Worm (Caenorhabditis elegans) whole organism, mixed stage, embryonic: ENCODE data around the gene sre-41.

Experiments used
- M03D4.4 ChIP-seq: sonication (generic microtip); optimal IDR thresholded peaks from 2 replicates; lab custom pipeline; 2017; ENCODE audit warnings: mild to moderate bottlenecking, missing genetic modification characterization, missing compliant biosample characterization
- bed-3 ChIP-seq: fragments of 200-800 bp; sonication (Bioruptor generic); optimal IDR thresholded peaks from 3 replicates; lab custom pipeline; 2018; ENCODE audit warnings: mild to moderate bottlenecking, missing genetic modification characterization, moderate library complexity, missing compliant biosample characterization
- blmp-1 ChIP-seq: fragments of 150-350 bp; optimal IDR thresholded peaks from 2 replicates; lab custom pipeline; 2014; ENCODE audit warnings: missing biosample characterization, missing genetic modification characterization
- ceh-39 ChIP-seq: fragments of 150-350 bp; optimal IDR thresholded peaks from 2 replicates; lab custom pipeline; 2014; ENCODE audit warnings: missing biosample characterization, missing genetic modification characterization
- ceh-43 ChIP-seq: fragments of 200-800 bp; sonication (Bioruptor generic); optimal IDR thresholded peaks from 2 replicates; lab custom pipeline; 2018; ENCODE audit warnings: mild to moderate bottlenecking, missing genetic modification characterization, moderate library complexity, missing compliant biosample characterization
- ceh-83 ChIP-seq: fragments of 200-800 bp; sonication (Bioruptor generic); optimal IDR thresholded peaks from 2 replicates; lab custom pipeline; 2018; ENCODE audit warnings: mild to moderate bottlenecking, missing genetic modification characterization, missing compliant biosample characterization
- ces-1 ChIP-seq: fragments of 150-350 bp; optimal IDR thresholded peaks from 2 replicates; lab custom pipeline; 2014; ENCODE audit warnings: missing biosample characterization, missing genetic modification reagents, missing genetic modification characterization
- cnd-1 ChIP-seq: fragments of 200-800 bp; sonication (Bioruptor generic); optimal IDR thresholded peaks from 2 replicates; lab custom pipeline; 2018; ENCODE audit warnings: mild to moderate bottlenecking, missing genetic modification characterization, missing compliant biosample characterization
- drap-1 ChIP-seq: fragments of 200-800 bp; sonication (Bioruptor generic); optimal IDR thresholded peaks from 3 replicates; lab custom pipeline; 2018; ENCODE audit warnings: mild to moderate bottlenecking, missing genetic modification characterization, missing compliant biosample characterization
- elt-1 ChIP-seq: sonication (generic microtip); optimal IDR thresholded peaks from 2 replicates; lab custom pipeline; 2017; ENCODE audit warnings: missing genetic modification characterization, mild to moderate bottlenecking, missing compliant biosample characterization, antibody characterized with exemption, moderate library complexity, borderline replicate concordance; ENCODE audit not compliant: insufficient read depth
- elt-3 ChIP-seq: fragments of 150-350 bp; optimal IDR thresholded peaks from 2 replicates; lab custom pipeline; 2014; ENCODE audit warnings: missing biosample characterization, missing genetic modification characterization
- flh-1 ChIP-seq: fragments of 200-800 bp; sonication (Bioruptor generic); optimal IDR thresholded peaks from 2 replicates; lab custom pipeline; 2018; ENCODE audit warnings: mild to moderate bottlenecking, missing genetic modification characterization, moderate library complexity, missing compliant biosample characterization
- hlh-1 ChIP-seq: fragments of 150-350 bp; optimal IDR thresholded peaks from 2 replicates; lab custom pipeline; 2014; ENCODE audit warnings: missing biosample characterization, missing genetic modification reagents, missing genetic modification characterization
- lin-13 ChIP-seq: fragments of 150-350 bp; optimal IDR thresholded peaks from 2 replicates; lab custom pipeline; 2014; ENCODE audit warnings: missing biosample characterization, missing genetic modification characterization
- lin-32 ChIP-seq: fragments of 200-800 bp; sonication (Bioruptor generic); optimal IDR thresholded peaks from 2 replicates; lab custom pipeline; 2018; ENCODE audit warnings: mild to moderate bottlenecking, missing genetic modification characterization, missing compliant biosample characterization
- lsy-2 ChIP-seq: fragments of 150-350 bp; optimal IDR thresholded peaks from 2 replicates; lab custom pipeline; 2014; ENCODE audit warnings: missing biosample characterization, missing genetic modification characterization
- mab-5 ChIP-seq: fragments of 150-350 bp; optimal IDR thresholded peaks from 2 replicates; lab custom pipeline; 2014; ENCODE audit warnings: missing biosample characterization, missing genetic modification characterization
- mep-1 ChIP-seq: fragments of 150-350 bp; optimal IDR thresholded peaks from 2 replicates; lab custom pipeline; 2017; ENCODE audit warnings: missing biosample characterization, missing genetic modification reagents, missing genetic modification characterization, inconsistent platforms
- mls-2 ChIP-seq: sonication (generic microtip); optimal IDR thresholded peaks from 2 replicates; lab custom pipeline; 2016; ENCODE audit warnings: mild to moderate bottlenecking, missing genetic modification characterization, moderate library complexity, missing compliant biosample characterization
- nhr-12 ChIP-seq: fragments of 150-350 bp; optimal IDR thresholded peaks from 2 replicates; lab custom pipeline; 2014; ENCODE audit warnings: missing biosample characterization, missing genetic modification characterization
- nhr-2 ChIP-seq: fragments of 150-350 bp; optimal IDR thresholded peaks from 2 replicates; lab custom pipeline; 2014; ENCODE audit warnings: missing biosample characterization, missing genetic modification characterization
- nhr-237 ChIP-seq: fragments of 150-350 bp; optimal IDR thresholded peaks from 2 replicates; lab custom pipeline; 2014; ENCODE audit warnings: missing biosample characterization, missing genetic modification characterization
- nhr-28 ChIP-seq: fragments of 150-350 bp; optimal IDR thresholded peaks from 2 replicates; lab custom pipeline; 2014; ENCODE audit warnings: missing biosample characterization, missing genetic modification characterization
- nhr-76 ChIP-seq: sonication (generic microtip); optimal IDR thresholded peaks from 2 replicates; lab custom pipeline; 2017; ENCODE audit warnings: missing biosample characterization, missing genetic modification characterization
- pha-4 ChIP-seq: fragments of 150-350 bp; optimal IDR thresholded peaks from 2 replicates; lab custom pipeline; 2018; ENCODE audit warnings: missing biosample characterization, missing genetic modification reagents, missing genetic modification characterization
- snpc-4 ChIP-seq: fragments of 150-350 bp; optimal IDR thresholded peaks from 2 replicates; lab custom pipeline; 2014; ENCODE audit warnings: missing biosample characterization, missing genetic modification characterization
- sptf-1 ChIP-seq: sonication (generic microtip); optimal IDR thresholded peaks from 2 replicates; lab custom pipeline; 2017; ENCODE audit warnings: mild to moderate bottlenecking, missing genetic modification characterization, moderate library complexity, missing compliant biosample characterization
- tbx-8 ChIP-seq: fragments of 200-800 bp; sonication (Bioruptor generic); optimal IDR thresholded peaks from 2 replicates; lab custom pipeline; 2018; ENCODE audit warnings: mild to moderate bottlenecking, missing genetic modification characterization, moderate library complexity, missing compliant biosample characterization
- unc-120 ChIP-seq: sonication (generic microtip); optimal IDR thresholded peaks from 2 replicates; lab custom pipeline; 2017; ENCODE audit warnings: missing genetic modification characterization, missing compliant biosample characterization; ENCODE audit not compliant: poor library complexity, severe bottlenecking
- unc-39 ChIP-seq: fragments of 150-350 bp; optimal IDR thresholded peaks from 2 replicates; lab custom pipeline; 2014; ENCODE audit warnings: missing biosample characterization, missing genetic modification characterization
- unc-62 ChIP-seq: fragments of 150-350 bp; optimal IDR thresholded peaks from 2 replicates; lab custom pipeline; 2014; ENCODE audit warnings: missing biosample characterization, missing genetic modification reagents, missing genetic modification characterization
- zip-8 ChIP-seq: fragments of 150-350 bp; optimal IDR thresholded peaks from 2 replicates; lab custom pipeline; 2014; ENCODE audit warnings: missing biosample characterization, missing genetic modification characterization
- ztf-11 ChIP-seq: fragments of 150-350 bp; optimal IDR thresholded peaks from 2 replicates; lab custom pipeline; 2014; ENCODE audit warnings: missing biosample characterization, missing genetic modification characterization

The sre-41 gene

DNA sequence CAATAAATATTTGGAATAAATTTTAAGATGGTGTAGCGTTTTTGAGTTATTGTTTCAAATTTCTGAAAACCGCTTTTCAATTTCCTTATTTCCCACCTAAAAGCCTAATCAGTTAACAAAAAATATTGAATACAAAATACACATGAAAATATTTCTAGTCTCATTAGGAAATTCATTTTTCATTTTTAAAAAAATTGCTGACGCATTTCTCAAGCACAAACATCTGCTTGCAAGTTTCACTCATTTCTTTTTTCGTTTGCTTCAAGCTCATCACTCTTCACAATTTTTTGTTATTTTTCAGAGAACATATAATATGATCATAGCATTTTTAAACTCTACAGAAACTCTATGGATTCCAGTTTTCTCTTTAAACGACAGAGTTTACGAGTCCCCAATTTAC, at the start of gene sre-41:
TSS of gene sre-41 (plus strand) at position 301 of the 400 bp plus-strand sequence.
- TF ChIP-seq ces-1 (GFP tag; lab: Kevin White, UChicago) = no peak
- TF ChIP-seq lin-13 (tag; lab: Kevin White, UChicago) = no peak
- no peak for TF ChIP-seq elt-3 (tag; lab: Kevin White, UChicago)
- no peak for TF ChIP-seq hlh-1 (tag; lab: Kevin White, UChicago)
- no peak for TF ChIP-seq flh-1 (GFP tag; lab: Kevin White, UChicago)
- no peak for TF ChIP-seq M03D4.4
- no peak for TF ChIP-seq blmp-1 (tag; lab: Kevin White, UChicago)
- TF ChIP-seq nhr-28 (tag; lab: Kevin White, UChicago) = no peak
- TF ChIP-seq ceh-83 = no peak
- no peak for TF ChIP-seq nhr-237 (tag; lab: Kevin White, UChicago)
- no peak for TF ChIP-seq nhr-2 (tag; lab: Kevin White, UChicago)
- TF ChIP-seq ceh-43 (GFP tag; lab: Kevin White, UChicago) = no peak
- no peak for TF ChIP-seq zip-8 (tag; lab: Kevin White, UChicago)
- TF ChIP-seq elt-1 = no peak
- no peak for TF ChIP-seq lin-32 (GFP tag; lab: Kevin White, UChicago)
- no peak for TF ChIP-seq drap-1
- TF ChIP-seq, all 35 proteins: peak for 0

DNA sequence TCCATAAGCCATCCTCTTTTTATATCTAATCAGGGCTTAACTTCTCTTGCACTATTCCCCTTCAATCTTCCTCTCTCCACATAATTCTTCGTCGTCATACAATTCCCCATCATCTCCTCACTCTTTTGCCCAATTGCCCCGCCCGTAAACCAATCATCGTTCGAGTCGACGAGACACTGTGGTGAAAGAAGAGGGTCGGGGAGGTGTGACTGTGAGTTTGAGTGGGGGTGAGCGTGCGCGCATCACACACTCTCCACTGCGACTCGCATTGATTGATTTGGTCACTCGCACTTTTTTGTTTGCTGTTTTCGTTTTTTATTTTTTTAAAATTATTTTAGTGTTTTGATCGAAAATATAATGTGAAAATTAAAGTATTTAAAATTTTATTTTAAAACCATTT, 48.9 kb upstream of the sre-41 start:
- TF ChIP-seq ceh-39 (peak; percentile 44), lin-13 (tag; lab: Kevin White, UChicago) (peak; percentile 19), M03D4.4 (peak; percentile 10), sptf-1 (tag; lab: Kevin White, UChicago) (peak; percentile 9), drap-1 (no peak), nhr-76 (tag; lab: Kevin White, UChicago) (no peak), cnd-1 (tag; lab: Kevin White, UChicago) (peak; percentile 30), mab-5 (tag; lab: Kevin White, UChicago) (no peak), unc-120 (tag; lab: Kevin White, UChicago) (peak; percentile 64), zip-8 (tag; lab: Kevin White, UChicago) (no peak), lsy-2 (peak; percentile 87), nhr-237 (tag; lab: Kevin White, UChicago) (peak; percentile 36), pha-4 (tag; lab: Kevin White, UChicago) (peak; percentile 56), tbx-8 (GFP tag; lab: Kevin White, UChicago) (no peak), snpc-4 (tag; lab: Kevin White, UChicago) (no peak), mls-2 (peak; percentile 79), ces-1 (GFP tag; lab: Kevin White, UChicago) (peak; percentile 95), bed-3 (GFP tag; lab: Kevin White, UChicago) (no peak), mep-1 (tag; lab: Kevin White, UChicago) (peak; percentile 65)

DNA sequence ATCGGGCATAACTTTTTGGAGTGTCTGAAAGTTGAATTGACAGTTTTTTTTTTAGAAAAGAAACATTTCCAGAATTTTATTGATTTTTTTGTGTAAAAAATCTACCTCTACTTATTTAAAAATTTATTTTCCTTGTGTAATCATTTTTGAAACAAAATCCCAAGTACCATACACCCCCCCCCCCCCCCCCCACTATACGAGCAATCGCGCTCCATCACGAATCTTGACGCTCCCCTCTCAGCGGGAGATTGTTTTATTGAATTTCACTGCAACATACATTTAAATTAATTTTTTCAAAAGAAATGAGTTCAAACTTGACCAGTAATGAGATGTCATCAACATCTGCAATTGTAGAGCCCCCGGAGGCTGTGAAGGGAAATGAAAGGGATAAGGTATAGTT, 48.4 kb upstream of the sre-41 start, which contains the start of gene sop-2:
TSS of gene sop-2 (plus strand) at position 301 of the 400 bp plus-strand sequence.
- TF ChIP-seq nhr-28 (tag; lab: Kevin White, UChicago) = no peak
- no peak for TF ChIP-seq unc-39 (tag; lab: Kevin White, UChicago)
- no peak for TF ChIP-seq lin-13 (tag; lab: Kevin White, UChicago)
- no peak for TF ChIP-seq ceh-39
- TF ChIP-seq mep-1 (tag; lab: Kevin White, UChicago) = no peak
- no peak for TF ChIP-seq ztf-11
- TF ChIP-seq drap-1 = no peak
- TF ChIP-seq elt-1 = no peak
- no peak for TF ChIP-seq lsy-2
- no peak for TF ChIP-seq nhr-237 (tag; lab: Kevin White, UChicago)
- TF ChIP-seq ceh-83 = no peak
- no peak for TF ChIP-seq mls-2
- no peak for TF ChIP-seq nhr-12 (tag; lab: Kevin White, UChicago)
- no peak for TF ChIP-seq lin-32 (GFP tag; lab: Kevin White, UChicago)
- TF ChIP-seq unc-62 (GFP tag; lab: Kevin White, UChicago) = no peak
- TF ChIP-seq sptf-1 (tag; lab: Kevin White, UChicago) = no peak
- TF ChIP-seq, all 35 proteins: peak for 0

DNA sequence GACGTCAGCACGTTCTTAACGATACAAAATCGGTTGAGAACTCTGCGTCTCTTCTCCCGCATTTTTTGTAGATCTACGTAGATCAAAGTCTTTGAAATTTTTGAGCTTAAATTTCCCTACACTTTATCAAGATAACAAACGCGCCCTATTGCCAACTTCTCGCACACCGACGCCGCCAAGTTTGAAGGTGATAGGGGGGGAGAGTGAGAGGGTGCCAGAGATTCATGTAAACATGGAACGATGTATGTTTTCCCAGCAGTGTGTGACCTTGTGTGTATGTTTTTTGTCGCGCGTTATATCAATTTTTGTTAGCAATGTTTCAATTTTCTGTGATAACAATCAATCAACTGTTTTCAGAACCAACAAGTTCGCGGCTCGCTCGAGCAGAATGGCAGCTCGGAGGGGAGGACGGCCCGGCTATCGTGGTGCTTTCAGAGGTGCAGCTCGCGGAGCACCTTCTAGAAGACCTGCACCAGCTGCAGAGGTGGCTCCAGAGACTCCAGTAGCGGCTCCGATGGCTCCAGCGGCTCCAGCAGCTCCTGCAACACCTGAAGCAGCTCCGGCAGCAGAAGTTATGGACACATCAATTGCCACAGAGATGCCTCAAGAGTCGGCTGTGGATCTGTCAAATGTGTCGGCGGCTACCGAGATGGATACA, 46.4 kb upstream of the sre-41 start:
- no peak for TF ChIP-seq nhr-28 (tag; lab: Kevin White, UChicago)
- no peak for TF ChIP-seq elt-1
